Worm (Caenorhabditis elegans): ENCODE data around the gene cgt-1.

- TF ChIP-seq drap-1 (GFP tag; optimal IDR thresholded peaks at IDR 0.05) (no peak), nhr-76 (tag; optimal IDR thresholded peaks at IDR 0.05) (no peak), nhr-12 (tag; optimal IDR thresholded peaks at IDR 0.05) (no peak), unc-62 (GFP tag; optimal IDR thresholded peaks at IDR 0.05) (no peak), mab-5 (tag; optimal IDR thresholded peaks at IDR 0.05) (no peak), lin-13 (tag; optimal IDR thresholded peaks at IDR 0.05) (no peak), ces-1 (GFP tag; optimal IDR thresholded peaks at IDR 0.05) (no peak), elt-1 (tag; optimal IDR thresholded peaks at IDR 0.05; ENCODE audit: borderline replicate concordance, insufficient read depth) (no peak), blmp-1 (tag; optimal IDR thresholded peaks at IDR 0.05) (no peak)
These were observed 8.6 kb downstream of the cgt-1 start for ce11 chrV:15880033-15880432.
